Fruit fly (Drosophila melanogaster) whole organism, prepupa: ENCODE results near the gene Phb1.

ENCODE experiments used
- Blimp-1 ChIP-seq: fragments of 200-800 bp; sonication (Bioruptor generic); optimal IDR thresholded peaks from 3 replicates; lab custom pipeline; 2017; ENCODE audit warnings: missing biosample characterization, missing genetic modification characterization, mild to moderate bottlenecking, moderate library complexity, missing genetic modification reagents
- CG10631 ChIP-seq: fragments of 200-800 bp; sonication (Bioruptor generic); optimal IDR thresholded peaks from 2 replicates; lab custom pipeline; 2016; ENCODE audit warnings: missing biosample characterization, missing genetic modification characterization
- CG10669 ChIP-seq: fragments of 200-800 bp; sonication (Bioruptor generic); optimal IDR thresholded peaks from 3 replicates; lab custom pipeline; 2018; ENCODE audit warnings: missing biosample characterization, mild to moderate bottlenecking, missing genetic modification characterization, moderate library complexity
- CG11294 ChIP-seq: fragments of 200-800 bp; sonication (Bioruptor generic); IDR thresholded peaks from 2 replicates; pipeline ENCODE4 v1.3.6; 2022; ENCODE audit warnings: missing biosample characterization, missing genetic modification characterization
- CG11902 ChIP-seq: fragments of 200-800 bp; sonication (Bioruptor generic); optimal IDR thresholded peaks from 3 replicates; lab custom pipeline; 2016; ENCODE audit warnings: missing biosample characterization, missing genetic modification characterization
- CG15336 ChIP-seq: fragments of 200-800 bp; sonication (Bioruptor generic); IDR thresholded peaks from 2 replicates; pipeline ENCODE4 v1.3.6; 2022; ENCODE audit warnings: missing biosample characterization, missing genetic modification characterization
- CG1621 ChIP-seq: fragments of 200-800 bp; sonication (Bioruptor generic); optimal IDR thresholded peaks from 3 replicates; lab custom pipeline; 2018; ENCODE audit warnings: missing biosample characterization, mild to moderate bottlenecking, missing genetic modification characterization
- CG16779 ChIP-seq: fragments of 200-800 bp; sonication (Bioruptor generic); optimal IDR thresholded peaks from 3 replicates; lab custom pipeline; 2017; ENCODE audit warnings: missing biosample characterization, mild to moderate bottlenecking, missing genetic modification characterization
- CG31627 ChIP-seq: fragments of 200-800 bp; sonication (Bioruptor generic); optimal IDR thresholded peaks from 3 replicates; lab custom pipeline; 2016; ENCODE audit warnings: missing biosample characterization, missing genetic modification characterization
- CG34406 ChIP-seq: fragments of 200-800 bp; sonication (Bioruptor generic); optimal IDR thresholded peaks from 3 replicates; lab custom pipeline; 2016; ENCODE audit warnings: missing biosample characterization, missing genetic modification characterization
- CG4318 ChIP-seq: fragments of 200-800 bp; sonication (Bioruptor generic); optimal IDR thresholded peaks from 3 replicates; lab custom pipeline; 2017; ENCODE audit warnings: missing biosample characterization, mild to moderate bottlenecking, missing genetic modification characterization
- CG6163 ChIP-seq: fragments of 200-800 bp; sonication (Bioruptor generic); IDR thresholded peaks from 3 replicates; pipeline ENCODE4 v1.3.6; 2022; ENCODE audit warnings: missing biosample characterization, missing genetic modification characterization
- CG6792 ChIP-seq: fragments of 200-800 bp; sonication (Bioruptor generic); optimal IDR thresholded peaks from 3 replicates; lab custom pipeline; 2016; ENCODE audit warnings: missing biosample characterization, missing genetic modification characterization
- CG6808 ChIP-seq: fragments of 200-800 bp; sonication (Bioruptor generic); optimal IDR thresholded peaks from 3 replicates; lab custom pipeline; 2017; ENCODE audit warnings: missing biosample characterization, missing genetic modification characterization, mild to moderate bottlenecking, moderate library complexity, missing genetic modification reagents
- CG6854 ChIP-seq: fragments of 200-800 bp; sonication (Bioruptor generic); optimal IDR thresholded peaks from 2 replicates; lab custom pipeline; 2017; ENCODE audit warnings: missing biosample characterization, mild to moderate bottlenecking, missing genetic modification characterization
- CG7368 ChIP-seq: fragments of 200-800 bp; sonication (Bioruptor generic); optimal IDR thresholded peaks from 3 replicates; lab custom pipeline; 2016; ENCODE audit warnings: missing biosample characterization, missing genetic modification characterization
- CG8119 ChIP-seq: fragments of 200-800 bp; sonication (Bioruptor generic); IDR thresholded peaks from 3 replicates; pipeline ENCODE4 v1.3.6; 2022; ENCODE audit warnings: missing biosample characterization, missing genetic modification characterization
- CG8319 ChIP-seq: fragments of 200-800 bp; sonication (Bioruptor generic); optimal IDR thresholded peaks from 3 replicates; lab custom pipeline; 2016; ENCODE audit warnings: missing biosample characterization, missing genetic modification characterization
- CG8632 ChIP-seq: fragments of 200-800 bp; sonication (Bioruptor generic); optimal IDR thresholded peaks from 3 replicates; lab custom pipeline; 2016; ENCODE audit warnings: missing biosample characterization, missing genetic modification characterization
- CG9139 ChIP-seq: fragments of 200-800 bp; sonication (Bioruptor generic); optimal IDR thresholded peaks from 3 replicates; lab custom pipeline; 2017; ENCODE audit warnings: missing biosample characterization, mild to moderate bottlenecking, missing genetic modification characterization
- Eip75B ChIP-seq: fragments of 200-800 bp; sonication (Bioruptor generic); optimal IDR thresholded peaks from 3 replicates; lab custom pipeline; 2016; ENCODE audit warnings: missing biosample characterization, missing genetic modification characterization
- Eip78C ChIP-seq: fragments of 200-800 bp; sonication (Bioruptor generic); peaks from one replicate; lab custom pipeline; 2016; ENCODE audit warnings: missing biosample characterization, missing genetic modification characterization
- Eip93F ChIP-seq: fragments of 200-800 bp; sonication (Bioruptor generic); optimal IDR thresholded peaks from 2 replicates; lab custom pipeline; 2016; ENCODE audit warnings: missing biosample characterization, mild to moderate bottlenecking, missing genetic modification characterization
- Ets21C ChIP-seq: fragments of 200-800 bp; sonication (Bioruptor generic); optimal IDR thresholded peaks from 3 replicates; lab custom pipeline; 2016; ENCODE audit warnings: missing biosample characterization, missing genetic modification characterization
- Ets96B ChIP-seq: fragments of 200-800 bp; optimal IDR thresholded peaks from 2 replicates; lab custom pipeline; 2019; ENCODE audit warnings: missing biosample characterization, mild to moderate bottlenecking, missing genetic modification characterization, moderate library complexity
- Hr38 ChIP-seq: sonication (Bioruptor generic); optimal IDR thresholded peaks from 2 replicates; lab custom pipeline; 2016; ENCODE audit warnings: missing biosample characterization, missing genetic modification characterization
- Hr4 ChIP-seq: fragments of 200-800 bp; sonication (Bioruptor generic); optimal IDR thresholded peaks from 3 replicates; lab custom pipeline; 2016; ENCODE audit warnings: missing biosample characterization, missing genetic modification characterization
- Lpt ChIP-seq: fragments of 200-800 bp; sonication (Bioruptor generic); optimal IDR thresholded peaks from 3 replicates; lab custom pipeline; 2016; ENCODE audit warnings: missing biosample characterization, missing genetic modification characterization
- Met ChIP-seq: fragments of 200-800 bp; sonication (Bioruptor generic); optimal IDR thresholded peaks from 3 replicates; lab custom pipeline; 2016; ENCODE audit warnings: missing biosample characterization, missing genetic modification characterization
- OdsH ChIP-seq: fragments of 200-800 bp; sonication (Bioruptor generic); optimal IDR thresholded peaks from 3 replicates; lab custom pipeline; 2016; ENCODE audit warnings: missing biosample characterization, missing genetic modification characterization
- Smox ChIP-seq: fragments of 200-800 bp; sonication (Bioruptor generic); optimal IDR thresholded peaks from 3 replicates; lab custom pipeline; 2016; ENCODE audit warnings: missing biosample characterization, missing genetic modification characterization
- Sox14 ChIP-seq: fragments of 200-800 bp; sonication (Bioruptor generic); optimal IDR thresholded peaks from 3 replicates; lab custom pipeline; 2016; ENCODE audit warnings: missing biosample characterization, missing genetic modification characterization
- Sox15 ChIP-seq: fragments of 200-800 bp; sonication (Bioruptor generic); optimal IDR thresholded peaks from 3 replicates; lab custom pipeline; 2016; ENCODE audit warnings: missing biosample characterization, missing genetic modification characterization
- achi ChIP-seq: fragments of 200-800 bp; sonication (Bioruptor generic); optimal IDR thresholded peaks from 3 replicates; lab custom pipeline; 2016; ENCODE audit warnings: missing biosample characterization, missing genetic modification characterization
- acj6 ChIP-seq: fragments of 200-800 bp; sonication (Bioruptor generic); optimal IDR thresholded peaks from 3 replicates; lab custom pipeline; 2016; ENCODE audit warnings: missing biosample characterization, missing genetic modification characterization
- cyc ChIP-seq: fragments of 200-800 bp; sonication (Bioruptor generic); optimal IDR thresholded peaks from 3 replicates; lab custom pipeline; 2016; ENCODE audit warnings: missing biosample characterization, missing genetic modification characterization
- eg ChIP-seq: fragments of 200-800 bp; sonication (Bioruptor generic); IDR thresholded peaks from 3 replicates; pipeline ENCODE4 v1.3.6; 2022; ENCODE audit warnings: missing biosample characterization, missing genetic modification characterization
- esn ChIP-seq: fragments of 200-800 bp; sonication (Bioruptor generic); optimal IDR thresholded peaks from 2 replicates; lab custom pipeline; 2016; ENCODE audit warnings: missing biosample characterization, mild to moderate bottlenecking, missing genetic modification characterization, moderate library complexity
- fd59A ChIP-seq: fragments of 200-800 bp; sonication (Bioruptor generic); optimal IDR thresholded peaks from 2 replicates; lab custom pipeline; 2017; ENCODE audit warnings: missing biosample characterization, mild to moderate bottlenecking, missing genetic modification characterization, missing genetic modification reagents
- fd85E ChIP-seq: fragments of 200-800 bp; sonication (Bioruptor generic); optimal IDR thresholded peaks from 3 replicates; lab custom pipeline; 2016; ENCODE audit warnings: missing biosample characterization, missing genetic modification characterization
- fkh ChIP-seq: fragments of 200-800 bp; sonication (Bioruptor generic); optimal IDR thresholded peaks from 3 replicates; lab custom pipeline; 2017; ENCODE audit warnings: missing biosample characterization, mild to moderate bottlenecking, missing genetic modification characterization, moderate library complexity
- lz ChIP-seq: fragments of 200-800 bp; sonication (Bioruptor generic); optimal IDR thresholded peaks from 3 replicates; lab custom pipeline; 2016; ENCODE audit warnings: missing biosample characterization, missing genetic modification characterization
- pdm3 ChIP-seq: fragments of 200-800 bp; sonication (Bioruptor generic); optimal IDR thresholded peaks from 3 replicates; lab custom pipeline; 2016; ENCODE audit warnings: missing biosample characterization, missing genetic modification characterization
- salr ChIP-seq, 2 experiments: fragments of 200-800 bp; sonication (Bioruptor generic); optimal IDR thresholded peaks; 3 replicates each; lab custom pipeline; 2016 to 2018; ENCODE audit warnings: missing biosample characterization in 2 of 2, missing genetic modification characterization in 2 of 2, mild to moderate bottlenecking in 1 of 2
- spab ChIP-seq: fragments of 200-800 bp; sonication (Bioruptor generic); optimal IDR thresholded peaks from 2 replicates; lab custom pipeline; 2017; ENCODE audit warnings: missing biosample characterization, mild to moderate bottlenecking, missing genetic modification characterization, missing genetic modification reagents
- ss ChIP-seq, 2 experiments: fragments of 200-800 bp; sonication (Bioruptor generic); optimal IDR thresholded peaks; 2 replicates in 1 of 2; 3 replicates in 1 of 2; lab custom pipeline; 2017 to 2018; ENCODE audit warnings: mild to moderate bottlenecking in 2 of 2, missing biosample characterization in 2 of 2, missing genetic modification characterization in 2 of 2, moderate library complexity in 1 of 2
- svp ChIP-seq: fragments of 200-800 bp; sonication (Bioruptor generic); peaks from one replicate; lab custom pipeline; 2016; ENCODE audit warnings: missing biosample characterization, missing genetic modification characterization
- vri ChIP-seq: fragments of 200-800 bp; sonication (Bioruptor generic); optimal IDR thresholded peaks from 3 replicates; lab custom pipeline; 2016; ENCODE audit warnings: missing biosample characterization, mild to moderate bottlenecking, missing genetic modification characterization

Gene Phb1

dm6 chr2L:19141435-19142126 is 17.9 kb upstream of the Phb1 start (continued):
- TF ChIP-seq CG8632 (peak; percentile 81), CG9139 (GFP tag; lab: Kevin White, UChicago) (no peak), Hr38 (GFP tag; lab: Kevin White, UChicago) (no peak), CG10631 (peak; percentile 87), Blimp-1 (peak; percentile 78), Smox (GFP tag; lab: Kevin White, UChicago) (peak; percentile 91), Eip93F (GFP tag; lab: Kevin White, UChicago) (peak; percentile 78), eg (peak; percentile 78), acj6 (GFP tag; lab: Kevin White, UChicago) (peak; percentile 89), OdsH (peak; percentile 87), CG10669 (GFP tag; lab: Kevin White, UChicago) (peak; percentile 74), CG7368 (GFP tag; lab: Kevin White, UChicago) (peak; percentile 55), Sox15 (GFP tag; lab: Kevin White, UChicago) (peak; percentile 73), CG8119 (GFP tag; lab: Robert Waterston, UW) (peak; percentile 87), salr (GFP tag; optimal IDR thresholded peaks at IDR 0.05; lab: Kevin White, UChicago) (peak; percentile 23 to 93), lz (GFP tag; lab: Kevin White, UChicago) (peak; percentile 92)

DNA sequence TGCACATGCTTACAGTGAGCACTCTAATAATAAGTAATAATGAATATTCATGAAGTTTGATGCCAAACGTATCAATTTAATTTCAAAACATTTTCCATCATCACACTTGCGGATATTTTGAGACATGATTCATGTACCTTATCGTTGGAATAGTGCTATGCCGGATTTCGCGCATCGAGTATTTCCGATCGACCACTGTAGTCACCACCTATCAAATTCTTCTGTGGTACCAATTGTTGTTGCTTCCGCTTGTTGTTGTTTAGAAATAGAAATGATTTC is 17.3 kb upstream of the Phb1 start:
- peak; percentile 46 for TF ChIP-seq esn (GFP tag; lab: Kevin White, UChicago)
- TF ChIP-seq Ets96B = no peak
- no peak for TF ChIP-seq CG8319 (GFP tag; lab: Kevin White, UChicago)
- TF ChIP-seq CG15336 (GFP tag; lab: Robert Waterston, UW) = peak; percentile 51
- peak; percentile 24 for TF ChIP-seq Smox (GFP tag; lab: Kevin White, UChicago)
- TF ChIP-seq lz (GFP tag; lab: Kevin White, UChicago) = peak; percentile 38
- TF ChIP-seq eg = peak; percentile 45; the same call in 2 of the 3 replicates
- peak; percentile 67 for TF ChIP-seq Met (GFP tag; lab: Kevin White, UChicago)
- peak; percentile 30 for TF ChIP-seq achi (GFP tag; lab: Kevin White, UChicago)
- peak; percentile 46 for TF ChIP-seq OdsH
- peak; percentile 13 for TF ChIP-seq CG34406 (GFP tag; lab: Kevin White, UChicago)
- TF ChIP-seq pdm3 = peak; percentile 44
- TF ChIP-seq CG16779 (tag; lab: Kevin White, UChicago) = no peak
- peak; percentile 60 for TF ChIP-seq CG6163 (GFP tag; lab: Robert Waterston, UW)
- TF ChIP-seq fd85E (GFP tag; lab: Kevin White, UChicago) = no peak
- TF ChIP-seq ss (GFP tag; optimal IDR thresholded peaks at IDR 0.05; lab: Kevin White, UChicago) = no peak
- TF ChIP-seq Eip78C (GFP tag; lab: Kevin White, UChicago) = peak; percentile 71
- TF ChIP-seq CG6808 (GFP tag; lab: Kevin White, UChicago) = no peak
- TF ChIP-seq CG8632 = no peak
- no peak for TF ChIP-seq CG11294 (GFP tag; lab: Robert Waterston, UW)
- TF ChIP-seq Eip75B (GFP tag; lab: Kevin White, UChicago) = no peak
- TF ChIP-seq acj6 (GFP tag; lab: Kevin White, UChicago) = peak; percentile 48
- no peak for TF ChIP-seq Eip93F (GFP tag; lab: Kevin White, UChicago)
- peak; percentile 42 for TF ChIP-seq Ets21C (GFP tag; lab: Kevin White, UChicago)
- TF ChIP-seq Hr4 (GFP tag; lab: Kevin White, UChicago) = peak; percentile 54
- TF ChIP-seq CG6792 (GFP tag; lab: Kevin White, UChicago) = no peak
- peak; percentile 58 for TF ChIP-seq cyc (GFP tag; lab: Kevin White, UChicago)
- no peak for TF ChIP-seq Sox15 (GFP tag; lab: Kevin White, UChicago)
- no peak for TF ChIP-seq vri
- peak; percentile 1 for TF ChIP-seq CG4318 (GFP tag; lab: Kevin White, UChicago)
- TF ChIP-seq CG10631 = peak; percentile 46
- no peak for TF ChIP-seq Lpt (GFP tag; lab: Kevin White, UChicago)
- TF ChIP-seq CG9139 (GFP tag; lab: Kevin White, UChicago) = no peak
- TF ChIP-seq CG11902 (GFP tag; lab: Kevin White, UChicago) = no peak
- peak; percentile 49 for TF ChIP-seq CG31627 (GFP tag; lab: Kevin White, UChicago)
- no peak for TF ChIP-seq CG6854 (GFP tag; lab: Kevin White, UChicago)
- no peak for TF ChIP-seq CG10669 (GFP tag; lab: Kevin White, UChicago)
- no peak for TF ChIP-seq spab (GFP tag; lab: Kevin White, UChicago)
- peak; percentile 70 for TF ChIP-seq svp (GFP tag; lab: Kevin White, UChicago)
- TF ChIP-seq fd59A (GFP tag; lab: Kevin White, UChicago) = peak; percentile 7
- TF ChIP-seq CG8119 (GFP tag; lab: Robert Waterston, UW) = 0 out of 3 replicates have a peak, but pooled peaks have one; percentile 39
- TF ChIP-seq Sox14 (GFP tag; lab: Kevin White, UChicago) = peak; percentile 60
- no peak for TF ChIP-seq fkh
- TF ChIP-seq CG1621 = no peak
- TF ChIP-seq Hr38 (GFP tag; lab: Kevin White, UChicago) = no peak
